Worm (Caenorhabditis elegans) whole organism, late embryonic: ENCODE measurements around the gene C06B3.16.

Experiments used
- C08G9.2 ChIP-seq: sonication (generic microtip); optimal IDR thresholded peaks from 2 replicates; lab custom pipeline; 2016; ENCODE audit warnings: mild to moderate bottlenecking, missing genetic modification characterization, moderate library complexity, missing compliant biosample characterization
- F13H6.1 ChIP-seq: sonication (generic microtip); optimal IDR thresholded peaks from 2 replicates; lab custom pipeline; 2016; ENCODE audit warnings: missing genetic modification characterization, missing compliant biosample characterization
- K09A11.1 ChIP-seq: sonication (generic microtip); optimal IDR thresholded peaks from 2 replicates; lab custom pipeline; 2017; ENCODE audit warnings: antibody characterized with exemption, mild to moderate bottlenecking, missing genetic modification characterization, missing compliant biosample characterization; ENCODE audit not compliant: insufficient read depth
- Y22D7AL.16 ChIP-seq: sonication (generic microtip); optimal IDR thresholded peaks from 2 replicates; lab custom pipeline; 2016; ENCODE audit warnings: missing genetic modification characterization, missing compliant biosample characterization
- ceh-18 ChIP-seq: sonication (generic microtip); optimal IDR thresholded peaks from 2 replicates; lab custom pipeline; 2016; ENCODE audit warnings: missing genetic modification characterization, missing compliant biosample characterization
- ceh-2 ChIP-seq: sonication (generic microtip); optimal IDR thresholded peaks from 2 replicates; lab custom pipeline; 2016; ENCODE audit warnings: missing genotype, missing genetic modification characterization, missing compliant biosample characterization
- ceh-30 ChIP-seq: fragments of 150-350 bp; optimal IDR thresholded peaks from 2 replicates; lab custom pipeline; 2014; ENCODE audit warnings: missing biosample characterization, missing genetic modification characterization
- ceh-45 ChIP-seq: fragments of 200-800 bp; sonication (Bioruptor generic); IDR thresholded peaks from 2 replicates; pipeline ENCODE4 v1.3.6; 2022; ENCODE audit warnings: missing genetic modification reagents, missing genetic modification characterization, missing compliant biosample characterization
- ceh-6 ChIP-seq: fragments of 200-800 bp; sonication (Bioruptor generic); optimal IDR thresholded peaks from 2 replicates; lab custom pipeline; 2018; ENCODE audit warnings: mild to moderate bottlenecking, missing genetic modification characterization, missing compliant biosample characterization
- dmd-4 ChIP-seq: sonication (generic microtip); optimal IDR thresholded peaks from 2 replicates; lab custom pipeline; 2016; ENCODE audit warnings: borderline replicate concordance, missing genetic modification characterization, missing compliant biosample characterization
- elt-2 ChIP-seq: sonication (generic microtip); optimal IDR thresholded peaks from 2 replicates; lab custom pipeline; 2016; ENCODE audit warnings: missing genetic modification reagents, missing genetic modification characterization, missing compliant biosample characterization
- ets-4 ChIP-seq: sonication (generic microtip); optimal IDR thresholded peaks from 2 replicates; lab custom pipeline; 2016; ENCODE audit warnings: missing genetic modification characterization, missing compliant biosample characterization
- gmeb-2 ChIP-seq: sonication (generic microtip); optimal IDR thresholded peaks from 2 replicates; lab custom pipeline; 2016; ENCODE audit warnings: missing genetic modification characterization, inconsistent platforms, missing compliant biosample characterization
- hlh-15 ChIP-seq: sonication (generic microtip); optimal IDR thresholded peaks from 2 replicates; lab custom pipeline; 2016; ENCODE audit warnings: missing genetic modification characterization, missing compliant biosample characterization
- hlh-8 ChIP-seq: sonication (generic microtip); optimal IDR thresholded peaks from 2 replicates; lab custom pipeline; 2016; ENCODE audit warnings: missing genotype, missing genetic modification characterization, missing compliant biosample characterization
- lim-6 ChIP-seq: sonication (generic microtip); optimal IDR thresholded peaks from 2 replicates; lab custom pipeline; 2016; ENCODE audit warnings: missing genetic modification characterization, missing compliant biosample characterization
- lin-11 ChIP-seq: fragments of 200-800 bp; sonication (Bioruptor generic); optimal IDR thresholded peaks from 2 replicates; lab custom pipeline; 2018; ENCODE audit warnings: mild to moderate bottlenecking, missing genetic modification characterization, missing compliant biosample characterization
- madf-2 ChIP-seq: sonication (generic microtip); optimal IDR thresholded peaks from 2 replicates; lab custom pipeline; 2017; ENCODE audit warnings: missing genetic modification characterization, missing compliant biosample characterization
- mec-3 ChIP-seq: sonication (generic microtip); optimal IDR thresholded peaks from 2 replicates; lab custom pipeline; 2016; ENCODE audit warnings: borderline replicate concordance, missing genetic modification characterization, missing compliant biosample characterization
- nhr-232 ChIP-seq: sonication (generic microtip); optimal IDR thresholded peaks from 2 replicates; lab custom pipeline; 2016; ENCODE audit warnings: missing genetic modification characterization, missing compliant biosample characterization
- pha-2 ChIP-seq: sonication (generic microtip); optimal IDR thresholded peaks from 2 replicates; lab custom pipeline; 2017; ENCODE audit warnings: mild to moderate bottlenecking, missing genetic modification characterization, missing compliant biosample characterization
- pqm-1 ChIP-seq: sonication (generic microtip); optimal IDR thresholded peaks from 2 replicates; lab custom pipeline; 2016; ENCODE audit warnings: missing genetic modification characterization, missing compliant biosample characterization
- rnt-1 ChIP-seq: sonication (generic microtip); optimal IDR thresholded peaks from 2 replicates; lab custom pipeline; 2016; ENCODE audit warnings: missing genetic modification characterization, missing compliant biosample characterization
- sox-2 ChIP-seq: fragments of 200-800 bp; sonication (Bioruptor generic); IDR thresholded peaks from 2 replicates; pipeline ENCODE4 v1.3.6; 2022; ENCODE audit warnings: missing genetic modification reagents, missing genetic modification characterization, missing compliant biosample characterization
- sox-4 ChIP-seq: sonication (generic microtip); optimal IDR thresholded peaks from 2 replicates; lab custom pipeline; 2017; ENCODE audit warnings: mild to moderate bottlenecking, missing genetic modification characterization, inconsistent platforms, missing compliant biosample characterization
- syd-9 ChIP-seq: sonication (generic microtip); optimal IDR thresholded peaks from 2 replicates; lab custom pipeline; 2016; ENCODE audit warnings: mild to moderate bottlenecking, missing genetic modification characterization, moderate library complexity, missing compliant biosample characterization
- tbx-7 ChIP-seq: sonication (generic microtip); optimal IDR thresholded peaks from 2 replicates; lab custom pipeline; 2016; ENCODE audit warnings: missing genotype, missing genetic modification characterization, missing compliant biosample characterization
- ttx-3 ChIP-seq: sonication (generic microtip); optimal IDR thresholded peaks from 2 replicates; lab custom pipeline; 2016; ENCODE audit warnings: missing genetic modification reagents, missing genetic modification characterization, missing compliant biosample characterization
- unc-3 ChIP-seq, 2 experiments: fragments of 200-800 bp in 1 of 2; sonication (Bioruptor generic) in 1 of 2; sonication (generic microtip) in 1 of 2; conservative IDR thresholded peaks in 1 of 2; optimal IDR thresholded peaks in 1 of 2; 2 replicates each; pipeline versions ENCODE4 v1.3.6 to Lab custom; 2016 to 2022; ENCODE audit warnings: missing compliant biosample characterization in 2 of 2, missing genetic modification characterization in 2 of 2, missing genetic modification reagents in 1 of 2
- unc-42 ChIP-seq: sonication (generic microtip); optimal IDR thresholded peaks from 2 replicates; lab custom pipeline; 2016; ENCODE audit warnings: missing genotype, missing genetic modification characterization, missing compliant biosample characterization
- zip-5 ChIP-seq: sonication (generic microtip); optimal IDR thresholded peaks from 2 replicates; lab custom pipeline; 2016; ENCODE audit warnings: missing genetic modification characterization, missing compliant biosample characterization
- ztf-16 ChIP-seq: sonication (generic microtip); optimal IDR thresholded peaks from 2 replicates; lab custom pipeline; 2017; ENCODE audit warnings: missing genetic modification characterization, missing compliant biosample characterization

The C06B3.16 gene

DNA sequence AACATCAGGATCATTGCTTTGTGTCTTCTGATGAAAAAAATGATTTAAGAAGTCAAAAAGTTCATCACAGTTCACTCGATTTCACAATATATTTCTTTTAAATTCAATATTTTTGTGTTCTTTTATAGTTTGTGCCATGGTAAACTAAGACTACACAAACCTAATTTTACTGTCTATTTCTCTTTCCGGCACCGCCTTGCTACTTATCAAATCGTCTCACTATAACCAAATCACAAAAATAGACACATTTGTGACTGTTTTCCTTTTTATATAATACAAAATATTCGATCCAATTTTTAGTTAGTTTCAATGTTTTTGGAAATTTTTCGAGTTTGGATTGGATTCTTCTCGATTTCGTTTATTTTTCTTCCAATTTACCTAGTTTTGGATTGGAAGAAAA, 22.7 kb downstream of the C06B3.16 start, which contains the start of gene swt-6:
swt-6 (plus strand) TSS at position 301 of the 400 bp plus-strand sequence.
- TF ChIP-seq ets-4 (tag; lab: Kevin White, UChicago) (no peak), rnt-1 (no peak), Y22D7AL.16 (tag; lab: Kevin White, UChicago) (no peak), mec-3 (tag; lab: Kevin White, UChicago) (no peak), ceh-2 (no peak), elt-2 (no peak), gmeb-2 (no peak), hlh-15 (tag; lab: Kevin White, UChicago) (no peak), dmd-4 (tag; lab: Kevin White, UChicago) (no peak), ttx-3 (tag; lab: Kevin White, UChicago) (no peak), ceh-30 (tag; lab: Kevin White, UChicago) (no peak)

- TF ChIP-seq rnt-1 (no peak), F13H6.1 (no peak), syd-9 (tag; lab: Kevin White, UChicago) (no peak), sox-4 (no peak), ttx-3 (tag; lab: Kevin White, UChicago) (no peak), nhr-232 (no peak), ztf-16 (tag; lab: Kevin White, UChicago) (no peak), ceh-18 (tag; lab: Kevin White, UChicago) (no peak), pha-2 (tag; lab: Kevin White, UChicago) (no peak), ceh-45 (no peak), lim-6 (tag; lab: Kevin White, UChicago) (no peak)
- TF ChIP-seq, all 69 proteins: peak for 0
Measured at ce11 chrV:13955370-13956089, 24.2 kb downstream of the C06B3.16 start.

DNA sequence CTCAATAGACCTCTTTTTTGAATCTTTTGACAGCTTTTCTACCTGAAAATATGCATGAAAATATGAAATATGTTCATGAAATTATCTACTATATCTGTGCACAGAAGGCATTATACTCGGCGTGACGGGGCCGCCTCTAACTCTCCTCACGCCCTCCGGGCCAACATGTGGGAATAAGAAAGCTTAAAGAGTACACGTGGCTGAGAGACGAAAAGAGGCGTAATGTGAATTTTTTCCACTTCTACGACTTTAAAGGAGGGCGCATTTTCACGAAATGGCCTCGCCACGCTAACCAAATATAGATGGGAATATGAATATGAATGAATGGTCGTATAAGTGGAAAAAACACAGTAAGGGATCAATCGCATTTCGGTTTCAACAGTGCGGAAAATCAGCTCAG, 26.4 kb downstream of the C06B3.16 start:
- no peak for TF ChIP-seq hlh-15 (tag; lab: Kevin White, UChicago)
- TF ChIP-seq ttx-3 (tag; lab: Kevin White, UChicago) = no peak
- TF ChIP-seq ceh-6 (GFP tag; lab: Kevin White, UChicago) = no peak
- no peak for TF ChIP-seq unc-42 (tag; lab: Kevin White, UChicago)
- no peak for TF ChIP-seq pha-2 (tag; lab: Kevin White, UChicago)
- no peak for TF ChIP-seq F13H6.1
- TF ChIP-seq lin-11 = no peak
- no peak for TF ChIP-seq pqm-1 (tag; lab: Kevin White, UChicago)
- no peak for TF ChIP-seq unc-3 (GFP tag; conservative IDR thresholded peaks at IDR 0.05; lab: Robert Waterston, UW)
- TF ChIP-seq unc-3 (tag; optimal IDR thresholded peaks at IDR 0.05; lab: Kevin White, UChicago) = no peak
- no peak for TF ChIP-seq zip-5 (tag; lab: Kevin White, UChicago)
- no peak for TF ChIP-seq K09A11.1 (tag; lab: Kevin White, UChicago)
- TF ChIP-seq hlh-8 (tag; lab: Kevin White, UChicago) = no peak

DNA sequence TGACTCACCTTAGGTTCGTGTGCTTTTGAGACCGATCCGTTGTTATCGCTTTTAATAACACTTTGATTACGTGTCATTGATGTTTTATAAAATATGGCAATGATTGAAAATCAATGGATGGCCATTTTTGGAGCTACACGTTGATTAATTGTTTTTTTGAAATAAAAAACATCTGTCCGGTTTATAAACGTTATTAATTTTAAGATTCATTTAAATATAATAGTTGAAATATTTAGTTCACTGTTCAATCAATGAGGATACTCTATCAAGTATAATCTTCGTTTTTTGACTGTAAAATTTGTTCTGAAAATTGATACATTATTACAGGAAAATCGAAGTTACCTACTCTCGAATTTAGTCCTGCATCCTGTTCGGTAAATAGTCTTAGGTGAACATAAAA, 26.9 kb downstream of the C06B3.16 start, which contains the start of gene R10D12.10:
R10D12.10 (minus strand) TSS at position 101 of the 400 bp plus-strand sequence.
- TF ChIP-seq rnt-1 (no peak), C08G9.2 (no peak)
- TF ChIP-seq, all 69 proteins: peak for 0

- TF ChIP-seq C08G9.2 (no peak), ceh-2 (no peak), elt-2 (no peak), tbx-7 (tag; lab: Kevin White, UChicago) (no peak), madf-2 (no peak), sox-2 (GFP tag; lab: Robert Waterston, UW) (no peak), pqm-1 (tag; lab: Kevin White, UChicago) (no peak)
Measured at ce11 chrV:13960916-13961315, 29.6 kb downstream of the C06B3.16 start, which contains the start of gene srh-24. Gene srh-24 (minus strand): TSS chrV:13961016.
